Fruit fly (Drosophila melanogaster) whole organism, embryonic: ENCODE results near the gene CG17717.
A peak's percentile ranks its signal among the peaks of the same experiment; 100 is the strongest.

Experiments used
- CG13424 ChIP-seq: fragments of 200-800 bp; sonication (Bioruptor generic); optimal IDR thresholded peaks from 2 replicates; lab custom pipeline; 2019; ENCODE audit warnings: missing biosample characterization, mild to moderate bottlenecking, missing genetic modification characterization, moderate library complexity
- CG14860 ChIP-seq: fragments of 200-800 bp; sonication (Bioruptor generic); IDR thresholded peaks from 3 replicates; pipeline ENCODE4 v1.3.6; 2022; ENCODE audit warnings: missing biosample characterization, missing genetic modification characterization; ENCODE audit not compliant: partially characterized antibody
- CG14965 ChIP-seq: fragments of 200-800 bp; sonication (Bioruptor generic); optimal IDR thresholded peaks from 2 replicates; lab custom pipeline; 2016; ENCODE audit warnings: missing biosample characterization, missing genetic modification characterization, borderline replicate concordance
- CG17829 ChIP-seq: fragments of 200-800 bp; optimal IDR thresholded peaks from 2 replicates; lab custom pipeline; 2019; ENCODE audit warnings: missing biosample characterization, mild to moderate bottlenecking, missing genetic modification characterization, moderate library complexity
- CG3163 ChIP-seq: fragments of 200-800 bp; sonication (Bioruptor generic); optimal IDR thresholded peaks from 3 replicates; lab custom pipeline; 2016; ENCODE audit warnings: missing biosample characterization, missing genetic modification characterization
- CG32767 ChIP-seq: fragments of 200-800 bp; sonication (Bioruptor generic); IDR thresholded peaks from 2 replicates; pipeline ENCODE4 v1.3.6; 2022; ENCODE audit warnings: missing biosample characterization, missing genetic modification characterization
- CG3281 ChIP-seq: fragments of 200-800 bp; sonication (Bioruptor generic); optimal IDR thresholded peaks from 3 replicates; lab custom pipeline; 2017; ENCODE audit warnings: missing biosample characterization, mild to moderate bottlenecking, missing genetic modification characterization
- CG33213 ChIP-seq: fragments of 200-800 bp; sonication (Bioruptor generic); optimal IDR thresholded peaks from 3 replicates; lab custom pipeline; 2016; ENCODE audit warnings: missing biosample characterization, missing genetic modification characterization
- CG33557 ChIP-seq: fragments of 200-800 bp; sonication (Bioruptor generic); optimal IDR thresholded peaks from 2 replicates; lab custom pipeline; 2019; ENCODE audit warnings: missing biosample characterization, mild to moderate bottlenecking, missing genetic modification characterization, moderate library complexity
- CG4328 ChIP-seq: fragments of 200-800 bp; sonication (Bioruptor generic); optimal IDR thresholded peaks from 3 replicates; lab custom pipeline; 2017; ENCODE audit warnings: missing biosample characterization, missing genetic modification reagents, missing genetic modification characterization
- CG43689 ChIP-seq: fragments of 200-800 bp; sonication (Bioruptor generic); IDR thresholded peaks from 2 replicates; pipeline ENCODE4 v1.3.6; 2022; ENCODE audit warnings: missing biosample characterization, missing genetic modification characterization
- CG9797 ChIP-seq: fragments of 200-800 bp; sonication (Bioruptor generic); optimal IDR thresholded peaks from 3 replicates; lab custom pipeline; 2018; ENCODE audit warnings: missing biosample characterization, mild to moderate bottlenecking, missing genetic modification characterization
- Chrac-16 ChIP-seq: fragments of 200-800 bp; sonication (Bioruptor generic); optimal IDR thresholded peaks from 3 replicates; lab custom pipeline; 2016; ENCODE audit warnings: missing biosample characterization, missing genetic modification characterization
- CoRest ChIP-seq: fragments of 200-800 bp; sonication (Bioruptor generic); optimal IDR thresholded peaks from 3 replicates; lab custom pipeline; 2018; ENCODE audit warnings: missing biosample characterization, mild to moderate bottlenecking, missing genetic modification characterization, moderate library complexity
- Doc3 ChIP-seq: fragments of 200-800 bp; sonication (Bioruptor generic); IDR thresholded peaks from 3 replicates; pipeline ENCODE4 v1.3.6; 2022; ENCODE audit warnings: missing biosample characterization, missing genetic modification characterization; ENCODE audit not compliant: partially characterized antibody
- ERR ChIP-seq: fragments of 200-800 bp; sonication (Bioruptor generic); optimal IDR thresholded peaks from 2 replicates; lab custom pipeline; 2016; ENCODE audit warnings: missing biosample characterization, missing genetic modification characterization
- Elba2 ChIP-seq: fragments of 200-800 bp; sonication (Bioruptor generic); optimal IDR thresholded peaks from 3 replicates; lab custom pipeline; 2016; ENCODE audit warnings: missing biosample characterization, missing genetic modification characterization
- Ets97D ChIP-seq: fragments of 200-800 bp; sonication (Bioruptor generic); optimal IDR thresholded peaks from 3 replicates; lab custom pipeline; 2016; ENCODE audit warnings: missing biosample characterization, missing genetic modification characterization
- H2.0 ChIP-seq: fragments of 200-800 bp; sonication (Bioruptor generic); IDR thresholded peaks from 2 replicates; pipeline ENCODE4 v1.3.6; 2022; ENCODE audit warnings: missing biosample characterization, missing genetic modification characterization
- Hmr ChIP-seq: fragments of 200-800 bp; sonication (Bioruptor generic); optimal IDR thresholded peaks from 3 replicates; lab custom pipeline; 2017; ENCODE audit warnings: mild to moderate bottlenecking, missing biosample characterization, missing genetic modification reagents, missing genetic modification characterization
- Hr78 ChIP-seq, 2 experiments: fragments of 200-800 bp in 1 of 2; fragments of >200 bp in 1 of 2; sonication (Bioruptor generic) in 1 of 2; optimal IDR thresholded peaks; 2 replicates each; lab custom pipeline; 2017 to 2019; ENCODE audit warnings: missing biosample characterization in 2 of 2, missing genetic modification characterization in 2 of 2, mild to moderate bottlenecking in 1 of 2, moderate library complexity in 1 of 2
- MBD-R2 ChIP-seq: fragments of 200-800 bp; sonication (Bioruptor generic); IDR thresholded peaks from 2 replicates; pipeline ENCODE4 v1.3.6; 2022; ENCODE audit warnings: missing biosample characterization, missing genetic modification characterization
- Mes4 ChIP-seq: fragments of 200-800 bp; sonication (Bioruptor generic); optimal IDR thresholded peaks from 2 replicates; lab custom pipeline; 2016; ENCODE audit warnings: missing biosample characterization, missing genetic modification characterization
- Nf-YA ChIP-seq: fragments of 200-800 bp; sonication (Bioruptor generic); IDR thresholded peaks from 2 replicates; pipeline ENCODE4 v1.3.6; 2022; ENCODE audit warnings: missing biosample characterization, missing genetic modification characterization
- Oaz ChIP-seq: fragments of 200-800 bp; sonication (Bioruptor generic); IDR thresholded peaks from 2 replicates; pipeline ENCODE4 v1.3.6; 2022; ENCODE audit warnings: missing biosample characterization, missing genetic modification characterization
- Optix ChIP-seq: fragments of 200-800 bp; sonication (Bioruptor generic); IDR thresholded peaks from 3 replicates; pipeline ENCODE4 v1.3.6; 2022; ENCODE audit warnings: missing biosample characterization, missing genetic modification characterization
- Ravus ChIP-seq: fragments of 200-800 bp; sonication (Bioruptor generic); IDR thresholded peaks from 2 replicates; pipeline ENCODE4 v1.3.6; 2022; ENCODE audit warnings: missing biosample characterization, missing genetic modification characterization
- Sox100B ChIP-seq: fragments of 200-800 bp; sonication (Bioruptor generic); optimal IDR thresholded peaks from 3 replicates; lab custom pipeline; 2018; ENCODE audit warnings: missing biosample characterization, mild to moderate bottlenecking, missing genetic modification characterization
- Taf1 ChIP-seq: fragments of 200-800 bp; sonication (Bioruptor generic); IDR thresholded peaks from 2 replicates; pipeline ENCODE4 v1.3.6; 2022; ENCODE audit warnings: missing biosample characterization, missing genetic modification characterization
- Trl ChIP-seq, 3 experiments: fragments of >200 bp in 2 of 3; fragments of 200-800 bp in 1 of 3; sonication (Bioruptor generic) in 1 of 3; optimal IDR thresholded peaks; 2 replicates in 1 of 3; 3 replicates in 2 of 3; lab custom pipeline; 2016 to 2017; ENCODE audit warnings: missing biosample characterization in 1 of 3, missing genetic modification characterization in 1 of 3
- abd-A ChIP-seq: fragments of 200-800 bp; sonication (Bioruptor generic); optimal IDR thresholded peaks from 3 replicates; lab custom pipeline; 2019; ENCODE audit warnings: missing biosample characterization, mild to moderate bottlenecking, missing genetic modification characterization, moderate library complexity
- az2 ChIP-seq: fragments of 200-800 bp; sonication (Bioruptor generic); optimal IDR thresholded peaks from 3 replicates; lab custom pipeline; 2016; ENCODE audit warnings: missing biosample characterization, missing genetic modification characterization
- bcd ChIP-seq: fragments of 200-800 bp; sonication (Bioruptor generic); optimal IDR thresholded peaks from 2 replicates; lab custom pipeline; 2017; ENCODE audit warnings: missing biosample characterization, mild to moderate bottlenecking, missing genetic modification characterization
- bsh ChIP-seq, 2 experiments: fragments of 200-800 bp; sonication (Bioruptor generic); optimal IDR thresholded peaks; 2 replicates each; lab custom pipeline; 2017 to 2018; ENCODE audit warnings: mild to moderate bottlenecking in 2 of 2, missing biosample characterization in 2 of 2, missing genetic modification characterization in 2 of 2, moderate library complexity in 1 of 2
- chn ChIP-seq: fragments of 200-800 bp; sonication (Bioruptor generic); optimal IDR thresholded peaks from 2 replicates; lab custom pipeline; 2016; ENCODE audit warnings: missing biosample characterization, missing genetic modification characterization
- crp ChIP-seq, 2 experiments: fragments of 200-800 bp; sonication (Bioruptor generic); optimal IDR thresholded peaks; 2 replicates in 1 of 2; 3 replicates in 1 of 2; lab custom pipeline; 2017; ENCODE audit warnings: missing biosample characterization in 2 of 2, missing genetic modification characterization in 2 of 2, mild to moderate bottlenecking in 1 of 2, moderate library complexity in 1 of 2
- dmrt99B ChIP-seq: fragments of 200-800 bp; sonication (Bioruptor generic); optimal IDR thresholded peaks from 2 replicates; lab custom pipeline; 2018; ENCODE audit warnings: missing biosample characterization, mild to moderate bottlenecking, missing genetic modification characterization, moderate library complexity
- emc ChIP-seq: fragments of 200-800 bp; sonication (Bioruptor generic); optimal IDR thresholded peaks from 2 replicates; lab custom pipeline; 2016; ENCODE audit warnings: missing biosample characterization, missing genetic modification characterization
- fd64A ChIP-seq: fragments of 200-800 bp; sonication (Bioruptor generic); optimal IDR thresholded peaks from 3 replicates; lab custom pipeline; 2018; ENCODE audit warnings: missing biosample characterization, mild to moderate bottlenecking, missing genetic modification characterization
- gce ChIP-seq: fragments of 200-800 bp; sonication (Bioruptor generic); IDR thresholded peaks from 3 replicates; pipeline ENCODE4 v1.3.6; 2022; ENCODE audit warnings: missing biosample characterization, missing genetic modification characterization
- grau ChIP-seq: fragments of 200-800 bp; optimal IDR thresholded peaks from 3 replicates; lab custom pipeline; 2019; ENCODE audit warnings: missing biosample characterization, mild to moderate bottlenecking, missing genetic modification characterization, moderate library complexity
- jigr1 ChIP-seq: fragments of 200-800 bp; sonication (Bioruptor generic); IDR thresholded peaks from 3 replicates; pipeline ENCODE4 v1.3.6; 2022; ENCODE audit warnings: missing biosample characterization, missing genetic modification characterization
- jumu ChIP-seq: fragments of 200-800 bp; sonication (Bioruptor generic); optimal IDR thresholded peaks from 3 replicates; lab custom pipeline; 2016; ENCODE audit warnings: missing biosample characterization, missing genetic modification characterization
- lilli ChIP-seq: fragments of 200-800 bp; sonication (Bioruptor generic); optimal IDR thresholded peaks from 3 replicates; lab custom pipeline; 2016; ENCODE audit warnings: missing biosample characterization, missing genetic modification characterization
- otp ChIP-seq: fragments of 200-800 bp; sonication (Bioruptor generic); IDR thresholded peaks from 3 replicates; pipeline ENCODE4, ENCODE4 v1.3.6; 2022; ENCODE audit warnings: missing biosample characterization, missing genetic modification characterization
- peb ChIP-seq: fragments of 200-800 bp; sonication (Bioruptor generic); IDR thresholded peaks from 2 replicates; pipeline ENCODE4 v1.3.6; 2022; ENCODE audit warnings: missing biosample characterization, missing genetic modification characterization
- pzg ChIP-seq: fragments of 200-800 bp; sonication (Bioruptor generic); optimal IDR thresholded peaks from 3 replicates; lab custom pipeline; 2018; ENCODE audit warnings: missing biosample characterization, mild to moderate bottlenecking, missing genetic modification characterization, moderate library complexity
- sc ChIP-seq, 3 experiments: fragments of >200 bp in 2 of 3; fragments of 200-800 bp in 1 of 3; sonication (Bioruptor generic) in 1 of 3; optimal IDR thresholded peaks; 2 replicates in 2 of 3; 3 replicates in 1 of 3; lab custom pipeline; 2017; ENCODE audit warnings: mild to moderate bottlenecking in 1 of 3, missing biosample characterization in 1 of 3, missing genetic modification characterization in 1 of 3, missing genetic modification reagents in 1 of 3
- sqz ChIP-seq: fragments of 200-800 bp; sonication (Bioruptor generic); optimal IDR thresholded peaks from 3 replicates; lab custom pipeline; 2018; ENCODE audit warnings: missing biosample characterization, mild to moderate bottlenecking, missing genetic modification characterization
- zf30C ChIP-seq: fragments of 200-800 bp; sonication (Bioruptor generic); optimal IDR thresholded peaks from 3 replicates; lab custom pipeline; 2018; ENCODE audit warnings: missing biosample characterization, mild to moderate bottlenecking, missing genetic modification characterization

CG17717 gene

dm6 chrX:6614266-6614665, 25.2 kb downstream of the CG17717 start (continued):
- TF ChIP-seq CG14965 (GFP tag; lab: Kevin White, UChicago) (peak; percentile 4), gce (no peak), CG4328 (GFP tag; lab: Kevin White, UChicago) (no peak), Mes4 (GFP tag; lab: Kevin White, UChicago) (peak; percentile 29), Ravus (GFP tag; lab: Robert Waterston, UW) (no peak), H2.0 (GFP tag; lab: Robert Waterston, UW) (no peak), CG3163 (GFP tag; lab: Kevin White, UChicago) (no peak), bsh (GFP tag; optimal IDR thresholded peaks at IDR 0.05; lab: Kevin White, UChicago) (peak in 1 of 2 experiments; percentile 30), Nf-YA (GFP tag; lab: Robert Waterston, UW) (no peak), lilli (GFP tag; lab: Kevin White, UChicago) (no peak), CG3281 (GFP tag; lab: Kevin White, UChicago) (peak; percentile 47), CoRest (peak; percentile 7), sqz (peak; percentile 37), chn (GFP tag; lab: Kevin White, UChicago) (no peak), Hmr (GFP tag; lab: Kevin White, UChicago) (peak; percentile 55), ERR (no peak), peb (GFP tag; lab: Robert Waterston, UW) (no peak), Sox100B (GFP tag; lab: Kevin White, UChicago) (peak; percentile 45), CG33557 (GFP tag; lab: Kevin White, UChicago) (peak; percentile 51), Optix (GFP tag; lab: Robert Waterston, UW) (no peak), Chrac-16 (GFP tag; lab: Kevin White, UChicago) (no peak), CG9797 (GFP tag; lab: Kevin White, UChicago) (no peak), emc (GFP tag; lab: Kevin White, UChicago) (no peak), dmrt99B (tag; lab: Kevin White, UChicago) (peak; percentile 24), otp (GFP tag; lab: Robert Waterston, UW) (no peak), abd-A (tag; lab: Kevin White, UChicago) (peak; percentile 14), CG14860 (GFP tag; lab: Robert Waterston, UW) (no peak), CG33213 (GFP tag; lab: Kevin White, UChicago) (peak; percentile 22), CG17829 (tag; lab: Kevin White, UChicago) (no peak), Ets97D (GFP tag; lab: Kevin White, UChicago) (no peak), Oaz (no peak), CG32767 (GFP tag; lab: Robert Waterston, UW) (no peak), az2 (GFP tag; lab: Kevin White, UChicago) (no peak), Hr78 (GFP tag; optimal IDR thresholded peaks at IDR 0.05; lab: Kevin White, UChicago) (peak in 1 of 2 experiments; percentile 62), pzg (GFP tag; lab: Kevin White, UChicago) (no peak), grau (tag; lab: Kevin White, UChicago) (peak; percentile 18), CG43689 (GFP tag; lab: Robert Waterston, UW) (no peak), zf30C (GFP tag; lab: Kevin White, UChicago) (no peak), CG13424 (tag; lab: Kevin White, UChicago) (peak; percentile 32), jigr1 (no peak), MBD-R2 (GFP tag; lab: Robert Waterston, UW) (no peak), Trl (optimal IDR thresholded peaks at IDR 0.05; lab: Kevin White, UChicago) (no peak), Trl (GFP tag; optimal IDR thresholded peaks at IDR 0.05; lab: Kevin White, UChicago) (peak; percentile 14), sc (optimal IDR thresholded peaks at IDR 0.05; lab: Kevin White, UChicago) (no peak), sc (GFP tag; optimal IDR thresholded peaks at IDR 0.05; lab: Kevin White, UChicago) (peak; percentile 16), crp (GFP tag; optimal IDR thresholded peaks at IDR 0.05; lab: Kevin White, UChicago) (no peak), fd64A (peak; percentile 67), jumu (no peak), Taf1 (no peak), Doc3 (GFP tag; lab: Robert Waterston, UW) (no peak), bcd (GFP tag; lab: Kevin White, UChicago) (no peak), Elba2 (GFP tag; lab: Kevin White, UChicago) (no peak)
